Worm (Caenorhabditis elegans) whole organism, midembryonic: Measurements from ENCODE around the gene M195.2.

ENCODE experiments used
- T22C8.4 ChIP-seq: fragments of 200-800 bp; sonication (Bioruptor generic); IDR thresholded peaks from 2 replicates; pipeline ENCODE4 v1.3.6; 2022; ENCODE audit warnings: missing genetic modification characterization, missing compliant biosample characterization
- cog-1 ChIP-seq: sonication (generic microtip); optimal IDR thresholded peaks from 2 replicates; lab custom pipeline; 2016; ENCODE audit warnings: missing genetic modification characterization, missing compliant biosample characterization
- flt-1 ChIP-seq: fragments of 200-800 bp; sonication (Bioruptor generic); IDR thresholded peaks from 2 replicates; pipeline ENCODE4 v1.3.6; 2022; ENCODE audit warnings: missing genetic modification characterization, missing compliant biosample characterization
- klf-2 ChIP-seq: fragments of 200-800 bp; sonication (Bioruptor generic); conservative IDR thresholded peaks from 2 replicates; pipeline ENCODE4 v1.3.6; 2022; ENCODE audit warnings: missing genetic modification reagents, missing genetic modification characterization, missing compliant biosample characterization
- med-1 ChIP-seq: sonication (generic microtip); optimal IDR thresholded peaks from 2 replicates; lab custom pipeline; 2017; ENCODE audit warnings: missing genetic modification characterization, mild to moderate bottlenecking, missing compliant biosample characterization, antibody characterized with exemption, missing genetic modification reagents; ENCODE audit not compliant: insufficient read depth
- ref-1 ChIP-seq: fragments of 200-800 bp; sonication (Bioruptor generic); conservative IDR thresholded peaks from 2 replicates; pipeline ENCODE4 v1.3.6; 2022; ENCODE audit warnings: missing genetic modification reagents, missing genetic modification characterization, missing compliant biosample characterization
- tab-1 ChIP-seq: fragments of 200-800 bp; sonication (Bioruptor generic); IDR thresholded peaks from 2 replicates; pipeline ENCODE4 v1.3.6; 2022; ENCODE audit warnings: missing genetic modification characterization, missing compliant biosample characterization
- ztf-23 ChIP-seq: fragments of 200-800 bp; sonication (Bioruptor generic); IDR thresholded peaks from 2 replicates; pipeline ENCODE4 v1.3.6; 2022; ENCODE audit warnings: missing genetic modification reagents, missing genetic modification characterization, missing compliant biosample characterization
- ztf-29 ChIP-seq: fragments of 200-800 bp; sonication (Bioruptor generic); IDR thresholded peaks from 2 replicates; pipeline ENCODE4 v1.3.6; 2022; ENCODE audit warnings: missing genetic modification reagents, missing genetic modification characterization, missing compliant biosample characterization

M195.2 gene

DNA sequence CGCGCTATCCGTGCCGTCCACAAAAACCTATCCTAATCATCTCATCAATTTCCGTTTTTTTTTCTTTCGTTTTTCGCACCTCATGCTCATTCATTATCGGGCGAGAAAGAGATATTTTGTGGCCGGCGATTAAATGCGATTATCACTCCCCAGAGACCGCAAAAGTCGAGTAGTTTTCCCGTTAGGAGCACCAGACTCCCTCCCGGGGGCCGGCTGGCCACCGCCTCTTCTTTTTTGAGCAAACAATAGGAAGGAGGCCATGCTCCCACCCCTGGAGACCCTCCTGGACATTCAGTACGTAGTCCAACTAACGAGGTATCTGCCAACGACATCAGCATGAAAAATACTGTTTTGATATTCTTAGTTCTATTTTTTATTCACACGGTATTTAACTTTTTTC lies at the start of gene M195.2:
M195.2 (plus strand) TSS at position 301 of the 400 bp plus-strand sequence.
- no peak for TF ChIP-seq ztf-29 (GFP tag; lab: Robert Waterston, UW)
- TF ChIP-seq flt-1 (GFP tag; lab: Robert Waterston, UW), result no peak
- 0 out of 2 replicates have a peak, but pooled peaks have one; percentile 62 for TF ChIP-seq tab-1 (GFP tag; lab: Robert Waterston, UW)
- no peak for TF ChIP-seq med-1 (GFP tag; lab: Kevin White, UChicago)
- no peak for TF ChIP-seq T22C8.4
- TF ChIP-seq klf-2, result no peak

DNA sequence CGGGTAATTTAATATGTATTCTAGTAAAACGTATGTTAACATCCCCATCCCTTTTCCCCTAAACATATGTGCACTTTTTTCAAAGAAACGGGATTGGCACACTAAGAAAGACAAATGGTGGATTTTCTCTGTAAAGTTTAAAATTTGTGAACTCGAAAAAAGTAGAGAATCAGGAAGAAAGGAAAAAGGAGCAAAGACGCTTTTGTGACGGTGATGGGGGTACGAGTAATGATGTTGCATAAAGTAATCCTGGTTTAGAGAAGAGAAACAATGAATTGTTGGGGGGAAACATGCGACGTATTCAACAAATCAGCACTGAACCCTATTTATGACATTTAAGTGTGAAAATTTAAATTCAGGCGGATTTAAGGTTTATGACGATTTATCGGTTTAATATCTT lies 49.1 kb upstream of the M195.2 start:
- TF ChIP-seq med-1 (GFP tag; lab: Kevin White, UChicago) (no peak), ztf-23 (GFP tag; lab: Robert Waterston, UW) (no peak), T22C8.4 (no peak), tab-1 (GFP tag; lab: Robert Waterston, UW) (no peak), ref-1 (no peak), ztf-29 (GFP tag; lab: Robert Waterston, UW) (no peak), cog-1 (no peak), klf-2 (no peak), flt-1 (GFP tag; lab: Robert Waterston, UW) (no peak)

- TF ChIP-seq med-1 (GFP tag; lab: Kevin White, UChicago) (no peak), cog-1 (no peak), tab-1 (GFP tag; lab: Robert Waterston, UW) (no peak), ztf-29 (GFP tag; lab: Robert Waterston, UW) (no peak), flt-1 (GFP tag; lab: Robert Waterston, UW) (no peak), T22C8.4 (no peak)
These were observed 48.5 kb upstream of the M195.2 start for ce11 chrII:8312012-8312411.

ce11 chrII:8314768-8315167 lies 45.8 kb upstream of the M195.2 start:
- TF ChIP-seq cog-1, result no peak
- TF ChIP-seq klf-2, result no peak
- no peak for TF ChIP-seq ref-1
- TF ChIP-seq tab-1 (GFP tag; lab: Robert Waterston, UW), result no peak
- TF ChIP-seq ztf-29 (GFP tag; lab: Robert Waterston, UW), result no peak
- TF ChIP-seq flt-1 (GFP tag; lab: Robert Waterston, UW), result no peak
- TF ChIP-seq med-1 (GFP tag; lab: Kevin White, UChicago), result no peak
- no peak for TF ChIP-seq ztf-23 (GFP tag; lab: Robert Waterston, UW)
- TF ChIP-seq T22C8.4, result no peak

DNA sequence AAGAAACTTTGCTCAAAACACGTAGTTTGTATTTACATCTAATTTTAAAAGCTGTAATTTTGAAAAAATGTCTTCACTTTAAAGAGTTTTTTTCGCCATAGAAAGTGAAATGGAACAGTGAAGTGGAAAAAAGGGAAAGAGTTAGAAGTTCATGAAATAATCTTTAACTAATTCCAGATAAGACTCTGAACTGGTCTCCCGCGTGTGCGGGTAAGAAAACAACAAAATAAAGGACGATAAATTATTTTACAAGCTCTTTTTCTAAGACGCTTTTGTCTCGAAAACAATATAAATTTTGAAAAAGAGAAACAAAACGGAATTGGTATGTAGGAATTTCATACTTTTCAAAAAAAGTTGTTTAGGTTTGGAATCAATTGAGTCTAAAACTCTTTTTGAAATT lies 43.9 kb upstream of the M195.2 start:
- no peak for TF ChIP-seq cog-1
- TF ChIP-seq klf-2, result no peak
- TF ChIP-seq T22C8.4, result no peak
- TF ChIP-seq ztf-29 (GFP tag; lab: Robert Waterston, UW), result no peak
- no peak for TF ChIP-seq med-1 (GFP tag; lab: Kevin White, UChicago)
- no peak for TF ChIP-seq tab-1 (GFP tag; lab: Robert Waterston, UW)
- TF ChIP-seq ref-1, result no peak
- TF ChIP-seq flt-1 (GFP tag; lab: Robert Waterston, UW), result no peak
- no peak for TF ChIP-seq ztf-23 (GFP tag; lab: Robert Waterston, UW)

DNA sequence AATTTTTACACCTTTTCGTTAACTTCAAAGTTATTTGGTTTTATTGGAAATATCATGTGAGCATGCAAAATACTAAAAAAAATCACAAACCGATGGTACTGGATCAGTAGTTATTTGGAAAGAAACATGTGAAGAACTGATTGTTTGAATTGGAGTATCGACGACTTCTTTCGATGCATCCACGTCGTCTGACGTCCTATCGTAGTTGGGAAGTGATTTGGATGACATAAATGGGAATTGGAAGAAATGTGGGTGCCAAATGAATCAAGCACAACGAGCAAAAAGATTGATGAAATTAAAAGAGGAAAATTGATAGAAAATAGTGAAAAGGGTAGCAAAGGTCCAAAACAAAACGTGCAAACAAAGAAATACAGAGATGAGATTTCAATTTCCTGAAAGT lies 39.3 kb upstream of the M195.2 start, which contains the start of gene shw-1:
shw-1 (minus strand) TSS at position 228 of the 400 bp plus-strand sequence.
- TF ChIP-seq med-1 (GFP tag; lab: Kevin White, UChicago) (no peak), flt-1 (GFP tag; lab: Robert Waterston, UW) (no peak), cog-1 (no peak), T22C8.4 (no peak), ztf-29 (GFP tag; lab: Robert Waterston, UW) (no peak), klf-2 (no peak), ref-1 (no peak), ztf-23 (GFP tag; lab: Robert Waterston, UW) (no peak), tab-1 (GFP tag; lab: Robert Waterston, UW) (no peak)

- TF ChIP-seq T22C8.4 (no peak), tab-1 (GFP tag; lab: Robert Waterston, UW) (peak; percentile 60; the same call in 1 of the 2 replicates), cog-1 (peak; percentile 56), ztf-29 (GFP tag; lab: Robert Waterston, UW) (no peak), med-1 (GFP tag; lab: Kevin White, UChicago) (peak; percentile 84), ztf-23 (GFP tag; lab: Robert Waterston, UW) (peak; percentile 72), flt-1 (GFP tag; lab: Robert Waterston, UW) (peak; percentile 70; the same call in 1 of the 2 replicates), klf-2 (peak; percentile 72; the same call in 1 of the 2 replicates), ref-1 (no peak)
These were observed 35.5 kb upstream of the M195.2 start, which contains the start of the genes ran-3 and C26D10.3 for ce11 chrII:8325002-8325539. Gene ran-3 (minus strand): TSS chrII:8325052. Gene C26D10.3 (plus strand): TSS chrII:8325386.

ce11 chrII:8326228-8326960 lies 34.2 kb upstream of the M195.2 start:
- TF ChIP-seq med-1 (GFP tag; lab: Kevin White, UChicago), result no peak
- no peak for TF ChIP-seq ztf-23 (GFP tag; lab: Robert Waterston, UW)
- TF ChIP-seq ztf-29 (GFP tag; lab: Robert Waterston, UW), result no peak
- TF ChIP-seq tab-1 (GFP tag; lab: Robert Waterston, UW), result no peak
- TF ChIP-seq klf-2, result no peak
- TF ChIP-seq T22C8.4, result no peak
- TF ChIP-seq flt-1 (GFP tag; lab: Robert Waterston, UW), result no peak
- no peak for TF ChIP-seq ref-1
- no peak for TF ChIP-seq cog-1

DNA sequence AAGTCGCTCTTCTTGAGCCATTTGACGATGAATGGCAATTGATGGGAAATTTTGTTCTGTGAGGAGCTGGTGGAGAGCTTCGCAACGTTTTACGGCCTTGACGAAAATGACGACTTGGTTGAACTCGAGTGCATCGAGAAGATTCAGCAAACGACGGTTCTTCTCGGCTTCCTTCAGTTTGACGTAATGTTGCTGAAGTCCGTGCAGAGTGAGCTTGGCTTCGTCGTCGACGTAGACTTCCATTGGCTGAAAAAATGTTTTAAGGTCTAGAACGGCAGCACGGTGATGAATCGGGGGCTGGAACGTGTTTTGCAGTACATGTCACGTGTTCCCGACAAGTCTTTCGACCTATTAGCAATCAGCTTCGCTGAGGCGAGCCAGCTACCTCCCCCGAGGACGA lies 33.1 kb upstream of the M195.2 start:
- no peak for TF ChIP-seq klf-2
- TF ChIP-seq cog-1, result no peak
- TF ChIP-seq T22C8.4, result no peak
- no peak for TF ChIP-seq tab-1 (GFP tag; lab: Robert Waterston, UW)
- no peak for TF ChIP-seq med-1 (GFP tag; lab: Kevin White, UChicago)
- no peak for TF ChIP-seq ref-1
- TF ChIP-seq ztf-23 (GFP tag; lab: Robert Waterston, UW), result no peak
